Fruit fly (Drosophila melanogaster): ENCODE data around the gene CG14829.

Gene CG14829

DNA sequence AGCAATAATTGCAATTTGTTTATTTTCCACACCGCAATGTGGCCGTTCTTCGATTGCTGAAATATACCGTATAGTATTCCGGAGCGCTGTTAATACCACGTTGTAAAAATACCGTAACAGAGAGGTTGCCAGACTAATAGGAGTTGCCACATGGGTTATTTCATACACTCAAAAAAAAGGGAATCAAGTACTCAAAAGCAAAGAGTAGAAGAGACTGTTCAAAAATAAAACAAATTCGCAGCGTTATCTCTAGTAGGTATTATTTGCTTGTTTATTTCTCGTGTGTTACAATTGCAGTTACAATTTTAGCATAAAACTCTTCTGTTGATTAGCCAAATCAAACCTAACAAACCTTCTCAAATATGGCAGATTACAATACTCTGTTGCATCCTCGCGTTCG is 12.5 kb upstream of the CG14829 start, which contains the start of gene MED4 (continued):
- peak; percentile 86 for TF ChIP-seq CG3847 (GFP tag; IDR thresholded peaks at IDR 0.05)
- TF ChIP-seq maf-S (GFP tag; optimal IDR thresholded peaks at IDR 0.05), result peak; percentile 77
- peak; percentile 72 for TF ChIP-seq fd3F (GFP tag; optimal IDR thresholded peaks at IDR 0.05)
- TF ChIP-seq otp (GFP tag; IDR thresholded peaks at IDR 0.05), result peak; percentile 59; the same call in 1 of the 3 replicates
- peak; percentile 79 for TF ChIP-seq CrebB (tag; optimal IDR thresholded peaks at IDR 0.05)
- peak; percentile 54 for TF ChIP-seq dimm (GFP tag; IDR thresholded peaks at IDR 0.05)
- peak; percentile 43; the same call in 2 of the 3 replicates for TF ChIP-seq B-H1 (GFP tag; IDR thresholded peaks at IDR 0.05)
- peak; percentile 84 for TF ChIP-seq Ets97D (GFP tag; optimal IDR thresholded peaks at IDR 0.05)
- TF ChIP-seq inv (GFP tag; IDR thresholded peaks at IDR 0.05; ENCODE audit: partially characterized antibody), result no peak
- peak; percentile 82 for TF ChIP-seq tx (GFP tag; optimal IDR thresholded peaks at IDR 0.05)
- TF ChIP-seq z (GFP tag; IDR thresholded peaks at IDR 0.05), result no peak
- TF ChIP-seq zfh2 (GFP tag; optimal IDR thresholded peaks at IDR 0.05), result peak; percentile 86
- TF ChIP-seq CG3995 (GFP tag; optimal IDR thresholded peaks at IDR 0.05), result peak; percentile 29
- peak; percentile 75 for TF ChIP-seq Sox102F (GFP tag; optimal IDR thresholded peaks at IDR 0.05)
- no peak for TF ChIP-seq Dip2 (GFP tag; IDR thresholded peaks at IDR 0.05)
- TF ChIP-seq CG3065 (GFP tag; optimal IDR thresholded peaks at IDR 0.05), result peak; percentile 58
- TF ChIP-seq Hey (tag; optimal IDR thresholded peaks at IDR 0.05), result no peak
- TF ChIP-seq salm (tag; optimal IDR thresholded peaks at IDR 0.05), result peak; percentile 36
- no peak for TF ChIP-seq toy (GFP tag; IDR thresholded peaks at IDR 0.05)
- peak; percentile 42; the same call in 1 of the 3 replicates for TF ChIP-seq CG7357 (GFP tag; IDR thresholded peaks at IDR 0.05)
- no peak for TF ChIP-seq eve (GFP tag; optimal IDR thresholded peaks at IDR 0.05)
- no peak for TF ChIP-seq CG14860 (GFP tag; IDR thresholded peaks at IDR 0.05; ENCODE audit: partially characterized antibody)
- TF ChIP-seq Antp (GFP tag; optimal IDR thresholded peaks at IDR 0.05), result peak; percentile 91
- TF ChIP-seq Fer3 (tag; optimal IDR thresholded peaks at IDR 0.05), result peak; percentile 68
- TF ChIP-seq Asciz (GFP tag; optimal IDR thresholded peaks at IDR 0.05), result peak; percentile 61
- peak; percentile 95 for TF ChIP-seq pzg (GFP tag; optimal IDR thresholded peaks at IDR 0.05)
- TF ChIP-seq CG1233 (GFP tag; optimal IDR thresholded peaks at IDR 0.05), result peak; percentile 51
- TF ChIP-seq CG9817 (tag; optimal IDR thresholded peaks at IDR 0.05), result peak; percentile 62
- TF ChIP-seq CG8290 (GFP tag; optimal IDR thresholded peaks at IDR 0.05), result peak; percentile 55
- TF ChIP-seq CG8290 (tag; optimal IDR thresholded peaks at IDR 0.05), result peak in 1 of 2 experiments; percentile 92
- peak; percentile 74 for TF ChIP-seq Mes4 (GFP tag; optimal IDR thresholded peaks at IDR 0.05)
- no peak for TF ChIP-seq HLH4C (GFP tag; IDR thresholded peaks at IDR 0.05; ENCODE audit: partially characterized antibody)
- peak; percentile 67 for TF ChIP-seq wdn (GFP tag; IDR thresholded peaks at IDR 0.05)
- TF ChIP-seq Hr78 (GFP tag; optimal IDR thresholded peaks at IDR 0.05), result no peak
- TF ChIP-seq slou (GFP tag; optimal IDR thresholded peaks at IDR 0.05), result peak; percentile 58
- TF ChIP-seq vfl (GFP tag; optimal IDR thresholded peaks at IDR 0.05), result peak; percentile 51
- peak; percentile 90 for TF ChIP-seq chm (GFP tag; IDR thresholded peaks at IDR 0.05)
- peak; percentile 67 for TF ChIP-seq esg (GFP tag; conservative IDR thresholded peaks at IDR 0.05)
- TF ChIP-seq Kr (GFP tag; optimal IDR thresholded peaks at IDR 0.05), result no peak
- TF ChIP-seq CG10543 (GFP tag; optimal IDR thresholded peaks at IDR 0.05), result peak; percentile 25
- TF ChIP-seq sens-2 (GFP tag; IDR thresholded peaks at IDR 0.05), result 0 out of 2 replicates have a peak, but pooled peaks have one; percentile 49
- peak; percentile 74 to 78 for TF ChIP-seq Hr51 (GFP tag; optimal IDR thresholded peaks at IDR 0.05)
- no peak for TF ChIP-seq Doc3 (GFP tag; IDR thresholded peaks at IDR 0.05; ENCODE audit: partially characterized antibody)
- TF ChIP-seq Spps (tag; optimal IDR thresholded peaks at IDR 0.05), result no peak
- peak; percentile 87 for TF ChIP-seq CG9876 (GFP tag; optimal IDR thresholded peaks at IDR 0.05)
- TF ChIP-seq Sin3A (optimal IDR thresholded peaks at IDR 0.05), result peak; percentile 60
- peak; percentile 71 for TF ChIP-seq CG13123 (GFP tag; optimal IDR thresholded peaks at IDR 0.05)
- TF ChIP-seq org-1 (GFP tag; optimal IDR thresholded peaks at IDR 0.05), result peak; percentile 61
- no peak for TF ChIP-seq ftz-f1 (GFP tag; optimal IDR thresholded peaks at IDR 0.05)
- peak; percentile 68 for TF ChIP-seq sd (tag; optimal IDR thresholded peaks at IDR 0.05)
- no peak for TF ChIP-seq h (optimal IDR thresholded peaks at IDR 0.05)
- TF ChIP-seq Hsf (GFP tag; optimal IDR thresholded peaks at IDR 0.05), result peak; percentile 89
